Fruit fly (Drosophila melanogaster): ENCODE results near the gene eIF2D.

eIF2D gene

DNA sequence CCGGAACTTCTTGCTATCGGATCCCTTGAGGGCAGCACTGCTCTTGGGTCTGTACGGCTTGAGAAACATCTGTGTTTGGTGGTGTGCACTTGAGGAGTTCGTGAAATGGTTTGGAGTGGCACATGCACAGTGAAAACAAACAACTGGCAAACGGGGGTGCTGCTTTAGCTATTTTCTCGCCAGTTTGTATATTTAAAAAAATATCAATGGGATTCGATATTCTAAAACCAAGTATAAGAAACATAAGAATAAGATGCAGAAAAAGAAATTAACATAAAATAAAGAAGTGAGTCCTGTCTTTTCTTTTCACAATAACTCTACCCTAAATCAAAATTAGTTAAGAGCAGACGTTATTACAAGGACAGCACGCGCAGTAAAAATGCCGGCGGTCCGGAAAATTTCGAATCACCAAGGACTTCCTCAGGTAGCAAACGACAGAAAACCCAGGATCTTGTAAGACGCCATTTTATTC is at the start of gene eIF2D:
eIF2D (minus strand) TSS at position 174 of the 472 bp plus-strand sequence.
- no peak for TF ChIP-seq oc (tag; optimal IDR thresholded peaks at IDR 0.05)
- TF ChIP-seq CG17361 (GFP tag; IDR thresholded peaks at IDR 0.05) = peak; percentile 77
- TF ChIP-seq chif (GFP tag; optimal IDR thresholded peaks at IDR 0.05) = peak; percentile 37
- TF ChIP-seq CkIIα-i1 (GFP tag; IDR thresholded peaks at IDR 0.05) = no peak
- TF ChIP-seq Rx (GFP tag; IDR thresholded peaks at IDR 0.05) = 0 out of 2 replicates have a peak, but pooled peaks have one; percentile 48
- TF ChIP-seq lmd (GFP tag; IDR thresholded peaks at IDR 0.05) = peak; percentile 40; the same call in 1 of the 2 replicates
- TF ChIP-seq C15 (GFP tag; IDR thresholded peaks at IDR 0.05) = no peak
- peak; percentile 27 for TF ChIP-seq CG4328 (GFP tag; optimal IDR thresholded peaks at IDR 0.05)
- TF ChIP-seq jumu (GFP tag; optimal IDR thresholded peaks at IDR 0.05) = peak; percentile 28
- TF ChIP-seq salm (tag; optimal IDR thresholded peaks at IDR 0.05) = no peak
- TF ChIP-seq Six4 (GFP tag; optimal IDR thresholded peaks at IDR 0.05) = peak; percentile 51
- no peak for TF ChIP-seq unpg (GFP tag; optimal IDR thresholded peaks at IDR 0.05)
- no peak for TF ChIP-seq CTCF (GFP tag; optimal IDR thresholded peaks at IDR 0.05)
- TF ChIP-seq eve (GFP tag; optimal IDR thresholded peaks at IDR 0.05) = no peak
- peak; percentile 1 for TF ChIP-seq CG13123 (GFP tag; optimal IDR thresholded peaks at IDR 0.05)
- peak; percentile 95 for TF ChIP-seq Sry-β (GFP tag; optimal IDR thresholded peaks at IDR 0.05)
- TF ChIP-seq so (GFP tag; IDR thresholded peaks at IDR 0.05) = peak; percentile 58; the same call in 1 of the 3 replicates
- peak in 1 of 2 experiments; percentile 63 for TF ChIP-seq Eip74EF (GFP tag; optimal IDR thresholded peaks at IDR 0.05)
- peak; percentile 36 for TF ChIP-seq CG12769 (tag; optimal IDR thresholded peaks at IDR 0.05)
- peak; percentile 47 for TF ChIP-seq CG1603 (tag; optimal IDR thresholded peaks at IDR 0.05)
- peak; percentile 50; the same call in 1 of the 2 replicates for TF ChIP-seq E2f2 (GFP tag; IDR thresholded peaks at IDR 0.05)
- no peak for TF ChIP-seq H15 (GFP tag; IDR thresholded peaks at IDR 0.05)
- no peak for TF ChIP-seq gsb (GFP tag; IDR thresholded peaks at IDR 0.05)
- TF ChIP-seq CG13424 (tag; optimal IDR thresholded peaks at IDR 0.05) = peak; percentile 62
- peak; percentile 30; the same call in 1 of the 2 replicates for TF ChIP-seq CG3847 (GFP tag; IDR thresholded peaks at IDR 0.05)
- peak; percentile 16 for TF ChIP-seq ewg (GFP tag; optimal IDR thresholded peaks at IDR 0.05)
- peak; percentile 1 for TF ChIP-seq Dp (GFP tag; optimal IDR thresholded peaks at IDR 0.05)
- peak; percentile 20 for TF ChIP-seq CG18476 (GFP tag; optimal IDR thresholded peaks at IDR 0.05)
- no peak for TF ChIP-seq D19A (tag; optimal IDR thresholded peaks at IDR 0.05)
- TF ChIP-seq Taf1 (GFP tag; IDR thresholded peaks at IDR 0.05) = 0 out of 2 replicates have a peak, but pooled peaks have one; percentile 31
- peak; percentile 45 for TF ChIP-seq Sox102F (GFP tag; optimal IDR thresholded peaks at IDR 0.05)
- peak; percentile 66 for TF ChIP-seq CG7556 (GFP tag; optimal IDR thresholded peaks at IDR 0.05)
- TF ChIP-seq Fer3 (tag; optimal IDR thresholded peaks at IDR 0.05) = peak; percentile 60
- peak; percentile 78 for TF ChIP-seq CG11695 (GFP tag; IDR thresholded peaks at IDR 0.05)
- no peak for TF ChIP-seq Hr78 (GFP tag; optimal IDR thresholded peaks at IDR 0.05)
- peak; percentile 19; the same call in 1 of the 2 replicates for TF ChIP-seq wor (GFP tag; IDR thresholded peaks at IDR 0.05)
- TF ChIP-seq CG31441 (GFP tag; IDR thresholded peaks at IDR 0.05) = peak; percentile 68
- TF ChIP-seq Ptx1 (GFP tag; IDR thresholded peaks at IDR 0.05) = peak; percentile 53
- peak; percentile 56 for TF ChIP-seq zen (tag; optimal IDR thresholded peaks at IDR 0.05)
- TF ChIP-seq phol (tag; optimal IDR thresholded peaks at IDR 0.05) = peak; percentile 85
- peak; percentile 21 for TF ChIP-seq CG9437 (GFP tag; optimal IDR thresholded peaks at IDR 0.05)
- peak; percentile 33 for TF ChIP-seq Dek (tag; optimal IDR thresholded peaks at IDR 0.05)
- no peak for TF ChIP-seq CG6654 (GFP tag; optimal IDR thresholded peaks at IDR 0.05)
- TF ChIP-seq HLH3B (GFP tag; IDR thresholded peaks at IDR 0.05) = peak; percentile 61; the same call in 1 of the 2 replicates
- peak; percentile 47 for TF ChIP-seq CG11696 (GFP tag; IDR thresholded peaks at IDR 0.05)
- peak; percentile 26 for TF ChIP-seq Dad (GFP tag; optimal IDR thresholded peaks at IDR 0.05)
- peak; percentile 57 for TF ChIP-seq ind (GFP tag; optimal IDR thresholded peaks at IDR 0.05)
- TF ChIP-seq CG7786 (GFP tag; optimal IDR thresholded peaks at IDR 0.05) = peak; percentile 35
- peak; percentile 55 for TF ChIP-seq CG12219 (GFP tag; optimal IDR thresholded peaks at IDR 0.05)
- TF ChIP-seq Mes4 (GFP tag; optimal IDR thresholded peaks at IDR 0.05) = peak; percentile 17
- TF ChIP-seq Fer1 (GFP tag; optimal IDR thresholded peaks at IDR 0.05) = peak; percentile 68

Measured in whole organism, embryonic.